Worm (Caenorhabditis elegans): Measurements from ENCODE around the gene Y37E11AM.2.

The Y37E11AM.2 gene

DNA sequence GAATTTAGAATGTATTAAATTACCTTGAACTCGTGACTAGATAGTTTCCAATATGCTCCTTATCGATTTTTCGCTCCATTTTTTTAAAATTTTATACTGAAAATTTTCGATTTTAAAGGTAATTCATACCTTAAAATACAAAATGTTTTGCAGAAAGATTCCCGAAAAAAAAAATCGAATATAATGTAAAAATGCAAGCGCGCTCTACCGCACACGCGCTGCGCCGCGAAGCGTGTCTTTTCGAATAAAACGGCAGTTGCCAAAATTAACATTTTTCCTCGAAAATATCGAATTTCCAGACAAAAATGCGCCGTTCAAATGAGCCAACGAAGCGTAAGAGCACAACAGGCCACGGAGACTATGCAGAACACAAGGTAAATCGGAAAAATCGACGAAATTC, 30.6 kb downstream of the Y37E11AM.2 start, which contains the start of the genes taf-6.2 and Y37E11AL.3:
Gene taf-6.2 (minus strand): TSS at position 96 of the 400 bp plus-strand sequence.
Gene Y37E11AL.3 (plus strand): TSS at position 298 of the 400 bp plus-strand sequence.
- TF ChIP-seq ztf-29 (GFP tag; IDR thresholded peaks at IDR 0.05): no peak
- TF ChIP-seq klf-2 (GFP tag; conservative IDR thresholded peaks at IDR 0.05): no peak
- no peak for TF ChIP-seq cog-1 (tag; optimal IDR thresholded peaks at IDR 0.05)
- no peak for TF ChIP-seq ref-1 (GFP tag; conservative IDR thresholded peaks at IDR 0.05)
- TF ChIP-seq flt-1 (GFP tag; IDR thresholded peaks at IDR 0.05): 0 out of 2 replicates have a peak, but pooled peaks have one; percentile 18
- TF ChIP-seq ztf-23 (GFP tag; IDR thresholded peaks at IDR 0.05): no peak
- TF ChIP-seq med-1 (GFP tag; optimal IDR thresholded peaks at IDR 0.05; ENCODE audit: insufficient read depth): no peak
- no peak; the same call in 1 of the 2 replicates for TF ChIP-seq T22C8.4 (GFP tag; IDR thresholded peaks at IDR 0.05)

DNA sequence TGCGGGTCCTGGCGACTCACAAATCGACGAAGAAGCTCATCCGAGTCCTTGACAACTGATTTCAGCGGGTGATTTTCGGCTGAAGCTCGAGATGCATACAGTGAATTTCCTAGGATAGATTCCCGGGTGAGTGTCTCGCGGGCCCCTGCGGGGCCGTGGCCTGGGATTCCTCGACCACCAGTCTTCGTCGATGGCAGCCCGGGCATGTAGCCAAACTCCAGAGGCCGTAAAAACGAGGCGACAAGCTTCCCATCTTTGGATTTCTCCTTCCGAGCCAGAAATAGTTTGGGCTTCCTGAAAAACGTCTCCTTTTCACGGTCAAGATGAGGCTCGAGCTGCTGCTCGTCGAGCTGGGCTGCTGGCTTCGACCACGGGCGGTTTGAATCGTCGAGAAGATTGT, 37.2 kb downstream of the Y37E11AM.2 start:
- TF ChIP-seq ref-1 (GFP tag; conservative IDR thresholded peaks at IDR 0.05) (no peak), tab-1 (GFP tag; IDR thresholded peaks at IDR 0.05) (no peak), T22C8.4 (GFP tag; IDR thresholded peaks at IDR 0.05) (no peak), med-1 (GFP tag; optimal IDR thresholded peaks at IDR 0.05; ENCODE audit: insufficient read depth) (no peak), klf-2 (GFP tag; conservative IDR thresholded peaks at IDR 0.05) (no peak)

DNA sequence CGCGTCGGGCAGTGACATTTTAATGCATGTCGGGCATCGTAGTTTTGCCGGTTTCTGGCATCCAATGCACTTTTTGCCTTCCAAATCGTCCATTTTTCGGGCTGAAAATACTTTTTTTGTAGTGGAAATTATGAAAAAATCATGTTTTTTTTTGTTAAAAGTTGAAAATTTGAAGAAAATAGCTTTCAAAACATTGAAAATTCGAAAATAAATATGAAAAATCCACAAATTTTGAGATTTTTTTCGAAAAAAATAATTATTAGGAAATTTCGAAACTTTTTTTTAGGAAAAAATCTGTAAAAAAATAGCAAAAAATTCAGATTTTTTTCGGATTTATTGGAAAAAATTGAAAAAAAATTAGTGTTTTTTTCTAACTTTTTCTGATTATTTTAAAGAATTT, 38.5 kb downstream of the Y37E11AM.2 start, which contains the start of gene map-1:
Gene map-1 (minus strand): TSS at position 101 of the 400 bp plus-strand sequence.
- TF ChIP-seq cog-1 (tag; optimal IDR thresholded peaks at IDR 0.05): no peak
- no peak for TF ChIP-seq ref-1 (GFP tag; conservative IDR thresholded peaks at IDR 0.05)

DNA sequence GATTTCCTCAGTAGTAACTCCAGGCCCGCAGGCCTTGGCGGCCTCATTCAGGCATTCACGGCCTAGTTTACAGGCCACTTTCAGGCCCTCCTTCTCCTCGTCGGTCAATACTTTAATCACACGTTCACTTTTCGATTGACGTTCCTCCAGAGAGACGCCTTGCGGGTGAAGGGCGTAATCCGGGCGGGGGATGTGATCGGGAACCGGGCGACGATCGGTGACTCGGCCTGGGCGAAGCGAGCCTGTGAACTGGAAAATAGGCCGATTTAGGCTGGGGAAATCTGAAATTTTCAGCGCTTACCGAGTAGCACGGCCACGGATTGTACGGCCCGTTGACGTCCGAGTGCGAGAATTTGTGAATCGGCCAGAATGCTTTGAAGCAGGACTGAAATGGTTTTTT, 39.0 kb downstream of the Y37E11AM.2 start:
- TF ChIP-seq klf-2 (GFP tag; conservative IDR thresholded peaks at IDR 0.05): no peak
- no peak for TF ChIP-seq med-1 (GFP tag; optimal IDR thresholded peaks at IDR 0.05; ENCODE audit: insufficient read depth)
- TF ChIP-seq cog-1 (tag; optimal IDR thresholded peaks at IDR 0.05): no peak
- TF ChIP-seq ztf-23 (GFP tag; IDR thresholded peaks at IDR 0.05): no peak
- no peak for TF ChIP-seq flt-1 (GFP tag; IDR thresholded peaks at IDR 0.05)
- no peak for TF ChIP-seq T22C8.4 (GFP tag; IDR thresholded peaks at IDR 0.05)
- no peak for TF ChIP-seq ref-1 (GFP tag; conservative IDR thresholded peaks at IDR 0.05)
- TF ChIP-seq tab-1 (GFP tag; IDR thresholded peaks at IDR 0.05): no peak
- no peak for TF ChIP-seq ztf-29 (GFP tag; IDR thresholded peaks at IDR 0.05)

DNA sequence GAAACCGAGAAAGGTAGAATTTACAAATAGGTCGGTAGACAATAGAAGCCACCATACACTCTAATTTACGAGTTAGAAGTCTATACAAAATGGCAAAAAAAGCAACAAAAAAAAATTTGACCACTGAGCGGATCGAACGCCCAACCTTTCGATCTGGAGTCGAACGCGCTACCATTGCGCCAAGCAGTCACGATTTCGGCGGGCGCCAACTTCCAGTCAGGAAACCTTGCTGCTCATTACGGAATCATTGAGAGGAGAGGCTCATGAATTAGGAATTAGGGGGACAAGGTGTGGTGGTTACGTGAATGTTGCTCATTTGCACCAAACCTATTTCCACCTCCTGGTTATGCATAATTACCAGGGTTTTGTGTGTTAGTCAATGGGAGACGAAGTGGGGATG, 43.5 kb downstream of the Y37E11AM.2 start:
- TF ChIP-seq med-1 (GFP tag; optimal IDR thresholded peaks at IDR 0.05; ENCODE audit: insufficient read depth) (no peak), klf-2 (GFP tag; conservative IDR thresholded peaks at IDR 0.05) (no peak), flt-1 (GFP tag; IDR thresholded peaks at IDR 0.05) (no peak), ztf-29 (GFP tag; IDR thresholded peaks at IDR 0.05) (no peak), cog-1 (tag; optimal IDR thresholded peaks at IDR 0.05) (no peak), ref-1 (GFP tag; conservative IDR thresholded peaks at IDR 0.05) (no peak), ztf-23 (GFP tag; IDR thresholded peaks at IDR 0.05) (no peak), T22C8.4 (GFP tag; IDR thresholded peaks at IDR 0.05) (no peak), tab-1 (GFP tag; IDR thresholded peaks at IDR 0.05) (no peak)
